Worm (Caenorhabditis elegans): ENCODE results near the gene fat-3.

The fat-3 gene

ce11 chrIV:9854952-9855351 lies 52.1 kb downstream of the fat-3 start:
- TF ChIP-seq F57A8.1 (GFP tag; optimal IDR thresholded peaks at IDR 0.05) (no peak), nhr-80 (tag; optimal IDR thresholded peaks at IDR 0.05) (peak; percentile 28)

DNA sequence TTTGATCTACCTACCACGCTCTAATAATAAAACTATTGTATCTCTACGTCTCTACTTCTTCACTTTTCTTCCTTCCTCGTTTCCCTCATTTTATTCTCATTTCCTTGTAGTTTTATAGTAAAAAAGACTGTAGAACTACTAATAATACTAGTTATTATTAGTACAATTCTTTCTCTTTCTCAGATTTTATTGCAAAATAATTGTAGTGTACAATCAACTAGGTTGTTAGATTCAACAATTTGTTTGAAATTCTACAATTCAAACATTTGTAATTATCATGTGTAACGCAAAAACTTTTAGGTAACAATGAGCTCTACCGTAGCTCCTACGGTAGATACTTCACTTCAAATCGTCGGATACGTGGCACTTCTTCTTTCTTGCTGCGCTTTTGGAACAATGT lies 52.9 kb downstream of the fat-3 start, which contains the start of gene K07F5.12:
Gene K07F5.12, plus strand, starts transcription at position 301 of the 400 bp plus-strand sequence.
- TF ChIP-seq B0336.3 (GFP tag; IDR thresholded peaks at IDR 0.05) (no peak), ceh-40 (GFP tag; IDR thresholded peaks at IDR 0.05) (no peak), lsl-1 (GFP tag; optimal IDR thresholded peaks at IDR 0.05) (no peak), rec-8 (tag; optimal IDR thresholded peaks at IDR 0.05) (no peak)
